Worm (Caenorhabditis elegans) whole organism, L4 larva: ENCODE measurements around the gene wht-2.
A peak's percentile ranks its signal among the peaks of the same experiment; 100 is the strongest.

Experiments
- F26F4.8 ChIP-seq: fragments of 200-800 bp; sonication (Bioruptor generic); conservative IDR thresholded peaks from 2 replicates; pipeline ENCODE4 v1.3.6; 2022; ENCODE audit warnings: missing genetic modification characterization, missing compliant biosample characterization
- Y105C5A.15 ChIP-seq: fragments of 200-800 bp; sonication (Bioruptor generic); IDR thresholded peaks from 2 replicates; pipeline ENCODE4 v1.3.6; 2022; ENCODE audit warnings: missing genetic modification characterization, missing compliant biosample characterization
- Y48G9A.11 ChIP-seq: fragments of 200-800 bp; sonication (Bioruptor generic); IDR thresholded peaks from 2 replicates; pipeline ENCODE4 v1.3.6; 2022; ENCODE audit warnings: missing genetic modification reagents, missing genetic modification characterization, missing compliant biosample characterization
- Y5F2A.4 ChIP-seq: fragments of 200-800 bp; sonication (Bioruptor generic); optimal IDR thresholded peaks from 2 replicates; lab custom pipeline; 2018; ENCODE audit warnings: mild to moderate bottlenecking, missing genetic modification characterization, missing compliant biosample characterization
- aly-2 ChIP-seq: sonication (generic microtip); optimal IDR thresholded peaks from 2 replicates; lab custom pipeline; 2018; ENCODE audit warnings: missing biosample characterization, missing genetic modification characterization
- ama-1 ChIP-seq: fragments of 150-350 bp; optimal IDR thresholded peaks from 2 replicates; lab custom pipeline; 2014; ENCODE audit warnings: inconsistent platforms, mixed read lengths
- ceh-20 ChIP-seq: fragments of 200-800 bp; sonication (Bioruptor generic); IDR thresholded peaks from 2 replicates; pipeline ENCODE4 v1.3.6; 2022; ENCODE audit warnings: missing genetic modification reagents, missing genetic modification characterization, missing compliant biosample characterization
- ceh-62 ChIP-seq: sonication (generic microtip); optimal IDR thresholded peaks from 2 replicates; lab custom pipeline; 2017; ENCODE audit warnings: missing biosample characterization, missing genetic modification characterization
- cey-2 ChIP-seq: sonication (generic microtip); optimal IDR thresholded peaks from 3 replicates; lab custom pipeline; 2017; ENCODE audit warnings: missing genetic modification characterization, mild to moderate bottlenecking, missing compliant biosample characterization, antibody characterized with exemption, borderline replicate concordance; ENCODE audit not compliant: insufficient read depth
- ctbp-1 ChIP-seq: fragments of 200-800 bp; sonication (Bioruptor generic); IDR thresholded peaks from 2 replicates; pipeline ENCODE4 v1.3.6; 2022; ENCODE audit warnings: missing genetic modification reagents, missing genetic modification characterization, missing compliant biosample characterization
- dmd-8 ChIP-seq: fragments of 200-800 bp; sonication (Bioruptor generic); IDR thresholded peaks from 2 replicates; pipeline ENCODE4 v1.3.6; 2022; ENCODE audit warnings: missing genetic modification characterization, missing compliant biosample characterization
- dpl-1 ChIP-seq: fragments of 150-350 bp; optimal IDR thresholded peaks from 2 replicates; lab custom pipeline; 2014; ENCODE audit warnings: missing biosample characterization, missing genetic modification reagents, missing genetic modification characterization
- duxl-1 ChIP-seq: sonication (generic microtip); optimal IDR thresholded peaks from 2 replicates; lab custom pipeline; 2016; ENCODE audit warnings: mild to moderate bottlenecking, missing genetic modification characterization, moderate library complexity, missing compliant biosample characterization; ENCODE audit not compliant: poor library complexity
- fos-1 ChIP-seq: fragments of 150-350 bp; optimal IDR thresholded peaks from 2 replicates; lab custom pipeline; 2014; ENCODE audit warnings: missing biosample characterization, missing genetic modification characterization
- gei-8 ChIP-seq: fragments of 200-800 bp; sonication (Bioruptor generic); optimal IDR thresholded peaks from 2 replicates; lab custom pipeline; 2018; ENCODE audit warnings: mild to moderate bottlenecking, missing genetic modification characterization, missing compliant biosample characterization
- hif-1 ChIP-seq, 2 experiments: sonication (generic microtip); optimal IDR thresholded peaks; 2 replicates each; lab custom pipeline; 2016 to 2017; ENCODE audit warnings: missing compliant biosample characterization in 2 of 2, missing genetic modification characterization in 2 of 2, missing genetic modification reagents in 2 of 2, missing genotype in 2 of 2, mild to moderate bottlenecking in 1 of 2
- hlh-11 ChIP-seq: fragments of 200-800 bp; sonication (Bioruptor generic); optimal IDR thresholded peaks from 2 replicates; lab custom pipeline; 2018; ENCODE audit warnings: mild to moderate bottlenecking, missing genetic modification characterization, missing compliant biosample characterization
- hlh-30 ChIP-seq: sonication (generic microtip); optimal IDR thresholded peaks from 2 replicates; lab custom pipeline; 2017; ENCODE audit warnings: antibody characterized with exemption, mild to moderate bottlenecking, missing genetic modification characterization, missing compliant biosample characterization; ENCODE audit not compliant: insufficient read depth
- lin-1 ChIP-seq: fragments of 200-800 bp; sonication (Bioruptor generic); IDR thresholded peaks from 2 replicates; pipeline ENCODE4 v1.3.6; 2022; ENCODE audit warnings: missing genetic modification reagents, missing genetic modification characterization, missing compliant biosample characterization
- lin-13 ChIP-seq: fragments of 150-350 bp; optimal IDR thresholded peaks from 2 replicates; lab custom pipeline; 2014; ENCODE audit warnings: missing biosample characterization, missing genetic modification reagents, missing genetic modification characterization
- lin-38 ChIP-seq: fragments of 200-800 bp; sonication (Bioruptor generic); IDR thresholded peaks from 2 replicates; pipeline ENCODE4 v1.3.6; 2022; ENCODE audit warnings: missing genetic modification reagents, missing genetic modification characterization, missing compliant biosample characterization
- lin-39 ChIP-seq: fragments of 150-350 bp; optimal IDR thresholded peaks from 2 replicates; lab custom pipeline; 2014; ENCODE audit warnings: missing biosample characterization, missing genetic modification reagents, missing genetic modification characterization
- lir-3 ChIP-seq: sonication (generic microtip); optimal IDR thresholded peaks from 2 replicates; lab custom pipeline; 2016; ENCODE audit warnings: mild to moderate bottlenecking, missing genetic modification characterization, missing compliant biosample characterization
- madf-9 ChIP-seq: fragments of 200-800 bp; sonication (Bioruptor generic); conservative IDR thresholded peaks from 2 replicates; pipeline ENCODE4 v1.3.6; 2022; ENCODE audit warnings: missing genetic modification reagents, missing genetic modification characterization, missing compliant biosample characterization
- mdl-1 ChIP-seq, 2 experiments: fragments of 150-350 bp in 1 of 2; sonication (generic microtip) in 1 of 2; optimal IDR thresholded peaks; 2 replicates each; lab custom pipeline; 2014 to 2017; ENCODE audit warnings: missing biosample characterization in 2 of 2, missing genetic modification characterization in 2 of 2
- mxl-3 ChIP-seq: fragments of 200-800 bp; sonication (Bioruptor generic); optimal IDR thresholded peaks from 2 replicates; lab custom pipeline; 2018; ENCODE audit warnings: mild to moderate bottlenecking, missing genetic modification characterization, missing compliant biosample characterization
- nhr-11 ChIP-seq: fragments of 150-350 bp; optimal IDR thresholded peaks from 2 replicates; lab custom pipeline; 2014; ENCODE audit warnings: missing biosample characterization, missing genetic modification characterization
- nhr-111 ChIP-seq: fragments of 200-800 bp; sonication (Bioruptor generic); optimal IDR thresholded peaks from 2 replicates; lab custom pipeline; 2018; ENCODE audit warnings: mild to moderate bottlenecking, missing genetic modification characterization, missing compliant biosample characterization
- nhr-25 ChIP-seq: sonication (generic microtip); optimal IDR thresholded peaks from 2 replicates; lab custom pipeline; 2017; ENCODE audit warnings: missing genetic modification characterization, mild to moderate bottlenecking, missing compliant biosample characterization, antibody characterized with exemption, moderate library complexity, borderline replicate concordance; ENCODE audit not compliant: insufficient read depth
- nhr-41 ChIP-seq: fragments of 200-800 bp; sonication (Bioruptor generic); IDR thresholded peaks from 2 replicates; pipeline ENCODE4 v1.3.6; 2022; ENCODE audit warnings: missing genetic modification reagents, missing genetic modification characterization, missing compliant biosample characterization
- nhr-48 ChIP-seq: sonication (generic microtip); optimal IDR thresholded peaks from 2 replicates; lab custom pipeline; 2016; ENCODE audit warnings: mild to moderate bottlenecking, missing genetic modification characterization, missing compliant biosample characterization
- pqm-1 ChIP-seq: sonication (generic microtip); optimal IDR thresholded peaks from 2 replicates; lab custom pipeline; 2017; ENCODE audit warnings: missing biosample characterization, missing genetic modification characterization
- rbr-2 ChIP-seq: sonication (generic microtip); optimal IDR thresholded peaks from 2 replicates; lab custom pipeline; 2016; ENCODE audit warnings: missing genotype, missing genetic modification characterization, missing compliant biosample characterization
- saeg-2 ChIP-seq: fragments of 200-800 bp; sonication (Bioruptor generic); IDR thresholded peaks from 2 replicates; pipeline ENCODE4 v1.3.6; 2022; ENCODE audit warnings: missing genetic modification reagents, missing genetic modification characterization, missing compliant biosample characterization
- sdz-12 ChIP-seq: fragments of 200-800 bp; sonication (Bioruptor generic); optimal IDR thresholded peaks from 2 replicates; lab custom pipeline; 2018; ENCODE audit warnings: mild to moderate bottlenecking, missing genetic modification characterization, missing compliant biosample characterization
- set-16 ChIP-seq: fragments of 200-800 bp; sonication (Bioruptor generic); IDR thresholded peaks from 2 replicates; pipeline ENCODE4 v1.3.6; 2022; ENCODE audit warnings: missing genetic modification reagents, missing genetic modification characterization, missing compliant biosample characterization
- snpc-1.2 ChIP-seq: fragments of 200-800 bp; sonication (Bioruptor generic); IDR thresholded peaks from 2 replicates; pipeline ENCODE4 v1.3.6; 2022; ENCODE audit warnings: missing genetic modification reagents, missing genetic modification characterization, missing compliant biosample characterization
- snpc-4 ChIP-seq: fragments of 150-350 bp; optimal IDR thresholded peaks from 2 replicates; lab custom pipeline; 2014; ENCODE audit warnings: missing biosample characterization, missing genetic modification characterization
- spr-1 ChIP-seq: sonication (generic microtip); optimal IDR thresholded peaks from 2 replicates; lab custom pipeline; 2016; ENCODE audit warnings: mild to moderate bottlenecking, missing genetic modification characterization, missing compliant biosample characterization
- spr-3 ChIP-seq: fragments of 200-800 bp; sonication (Bioruptor generic); optimal IDR thresholded peaks from 2 replicates; lab custom pipeline; 2018; ENCODE audit warnings: mild to moderate bottlenecking, missing genetic modification characterization, missing compliant biosample characterization
- vab-7 ChIP-seq: fragments of 200-800 bp; sonication (Bioruptor generic); IDR thresholded peaks from 2 replicates; pipeline ENCODE4 v1.3.6; 2022; ENCODE audit warnings: missing genetic modification reagents, missing genetic modification characterization, missing compliant biosample characterization
- zip-11 ChIP-seq: fragments of 200-800 bp; sonication (Bioruptor generic); IDR thresholded peaks from 2 replicates; pipeline ENCODE4 v1.3.6; 2022; ENCODE audit warnings: missing genetic modification characterization, missing compliant biosample characterization
- zip-2 ChIP-seq: fragments of 150-350 bp; optimal IDR thresholded peaks from 2 replicates; lab custom pipeline; 2014; ENCODE audit warnings: missing biosample characterization, missing genetic modification characterization

wht-2 gene

ce11 chrIV:11494924-11495323 lies 24.7 kb downstream of the wht-2 start (continued):
- TF ChIP-seq dmd-8 (no peak), zip-11 (GFP tag; lab: Robert Waterston, UW) (no peak), Y5F2A.4 (GFP tag; lab: Kevin White, UChicago) (no peak), hlh-30 (tag; lab: Kevin White, UChicago) (no peak), spr-1 (tag; lab: Kevin White, UChicago) (no peak)

- TF ChIP-seq lin-38 (GFP tag; lab: Robert Waterston, UW) (peak; percentile 48), Y105C5A.15 (0 out of 2 replicates have a peak, but pooled peaks have one; percentile 42), Y48G9A.11 (GFP tag; lab: Robert Waterston, UW) (0 out of 2 replicates have a peak, but pooled peaks have one; percentile 6)
Measured at ce11 chrIV:11497312-11497711, 27.1 kb downstream of the wht-2 start.

- TF ChIP-seq dpl-1: no peak
- no peak for TF ChIP-seq sdz-12 (GFP tag; lab: Kevin White, UChicago)
Measured at ce11 chrIV:11498169-11498568, 27.9 kb downstream of the wht-2 start, which contains the start of gene sms-1. TSS of gene sms-1 (minus strand) at chrIV:11498174.

ce11 chrIV:11500421-11500820 lies 30.2 kb downstream of the wht-2 start, which contains the start of gene H21P03.10:
TSS of gene H21P03.10 (plus strand) at chrIV:11500721.
- no peak for TF ChIP-seq nhr-48 (tag; lab: Kevin White, UChicago)
- TF ChIP-seq lir-3 (tag; lab: Kevin White, UChicago): no peak
- no peak for TF ChIP-seq zip-2 (tag; lab: Kevin White, UChicago)
- no peak for TF ChIP-seq ceh-62
- no peak for TF ChIP-seq nhr-111
- no peak for TF ChIP-seq snpc-4
- TF ChIP-seq vab-7 (GFP tag; lab: Robert Waterston, UW): no peak
- no peak for TF ChIP-seq hlh-11 (tag; lab: Kevin White, UChicago)
- no peak for TF ChIP-seq lin-39 (tag; lab: Kevin White, UChicago)
- TF ChIP-seq dpl-1: no peak
- TF ChIP-seq nhr-11 (tag; lab: Kevin White, UChicago): no peak

- TF ChIP-seq spr-3 (GFP tag; lab: Kevin White, UChicago): no peak
- no peak for TF ChIP-seq nhr-11 (tag; lab: Kevin White, UChicago)
- TF ChIP-seq mdl-1 (tag; optimal IDR thresholded peaks at IDR 0.05; lab: Kevin White, UChicago): peak in 1 of 2 experiments; percentile 20
- TF ChIP-seq nhr-25 (tag; lab: Kevin White, UChicago): no peak
- TF ChIP-seq madf-9 (GFP tag; lab: Robert Waterston, UW): no peak
- TF ChIP-seq fos-1 (tag; lab: Kevin White, UChicago): no peak
- no peak for TF ChIP-seq saeg-2 (GFP tag; lab: Robert Waterston, UW)
- TF ChIP-seq cey-2: no peak
- TF ChIP-seq F26F4.8 (GFP tag; lab: Robert Waterston, UW): no peak
- TF ChIP-seq set-16 (GFP tag; lab: Robert Waterston, UW): no peak
- no peak for TF ChIP-seq hif-1 (tag; optimal IDR thresholded peaks at IDR 0.05; lab: Kevin White, UChicago)
- TF ChIP-seq mxl-3 (GFP tag; lab: Kevin White, UChicago): peak; percentile 29
- TF ChIP-seq dpl-1: no peak
- no peak for TF ChIP-seq rbr-2 (tag; lab: Kevin White, UChicago)
- no peak for TF ChIP-seq duxl-1 (tag; lab: Kevin White, UChicago)
- no peak for TF ChIP-seq aly-2
- no peak for TF ChIP-seq ctbp-1 (GFP tag; lab: Robert Waterston, UW)
- peak; percentile 1 for TF ChIP-seq hlh-30 (tag; lab: Kevin White, UChicago)
- no peak for TF ChIP-seq ama-1 (lab: Kevin White, UChicago)
- TF ChIP-seq ceh-20: no peak
- peak; percentile 16 for TF ChIP-seq gei-8 (GFP tag; lab: Kevin White, UChicago)
- no peak for TF ChIP-seq spr-1 (tag; lab: Kevin White, UChicago)
- no peak for TF ChIP-seq nhr-41
- peak; percentile 52 for TF ChIP-seq nhr-48 (tag; lab: Kevin White, UChicago)
- no peak for TF ChIP-seq snpc-1.2
- no peak for TF ChIP-seq lin-38 (GFP tag; lab: Robert Waterston, UW)
- TF ChIP-seq lin-1 (GFP tag; lab: Robert Waterston, UW): no peak
- TF ChIP-seq pqm-1 (tag; lab: Kevin White, UChicago): no peak
- TF ChIP-seq lin-13 (GFP tag; lab: Kevin White, UChicago): no peak
- TF ChIP-seq hlh-11 (tag; lab: Kevin White, UChicago): peak; percentile 38
Measured at ce11 chrIV:11503654-11504053, 33.4 kb downstream of the wht-2 start.
